Worm (Caenorhabditis elegans): ENCODE measurements around the gene dcr-1.

Gene dcr-1

ce11 chrIII:8093079-8093623 is 13.1 kb upstream of the dcr-1 start, which contains the start of gene K06H7.2 (continued):
- TF ChIP-seq nhr-237 (tag; optimal IDR thresholded peaks at IDR 0.05) (peak; percentile 57), ceh-90 (tag; optimal IDR thresholded peaks at IDR 0.05) (no peak), lin-39 (tag; optimal IDR thresholded peaks at IDR 0.05) (no peak), mab-9 (GFP tag; IDR thresholded peaks at IDR 0.05) (no peak), fos-1 (tag; optimal IDR thresholded peaks at IDR 0.05) (no peak), ces-1 (GFP tag; optimal IDR thresholded peaks at IDR 0.05) (no peak), tbx-2 (tag; optimal IDR thresholded peaks at IDR 0.05) (peak; percentile 35), vab-15 (tag; optimal IDR thresholded peaks at IDR 0.05) (peak; percentile 22), fkh-4 (tag; optimal IDR thresholded peaks at IDR 0.05; ENCODE audit: borderline replicate concordance) (no peak), mdl-1 (tag; optimal IDR thresholded peaks at IDR 0.05) (no peak), sup-37 (GFP tag; optimal IDR thresholded peaks at IDR 0.05) (no peak), lin-35 (GFP tag; optimal IDR thresholded peaks at IDR 0.05) (peak; percentile 53 to 78), lin-13 (GFP tag; optimal IDR thresholded peaks at IDR 0.05) (no peak), egl-27 (tag; optimal IDR thresholded peaks at IDR 0.05) (no peak), hpl-2 (GFP tag; optimal IDR thresholded peaks at IDR 0.05) (no peak), swsn-7 (tag; optimal IDR thresholded peaks at IDR 0.05) (peak; percentile 35), unc-130 (tag; optimal IDR thresholded peaks at IDR 0.05) (no peak), sptf-1 (tag; optimal IDR thresholded peaks at IDR 0.05) (no peak), sox-4 (tag; optimal IDR thresholded peaks at IDR 0.05) (no peak), C34B4.2 (tag; optimal IDR thresholded peaks at IDR 0.05) (no peak), nhr-71 (tag; optimal IDR thresholded peaks at IDR 0.05) (peak; percentile 66), hlh-17 (GFP tag; optimal IDR thresholded peaks at IDR 0.05; ENCODE audit: borderline replicate concordance) (no peak), mef-2 (tag; optimal IDR thresholded peaks at IDR 0.05) (no peak), lin-14 (GFP tag; optimal IDR thresholded peaks at IDR 0.05) (peak; percentile 76), blmp-1 (tag; optimal IDR thresholded peaks at IDR 0.05) (peak; percentile 38), ceh-8 (GFP tag; optimal IDR thresholded peaks at IDR 0.05) (no peak), snpc-4 (tag; optimal IDR thresholded peaks at IDR 0.05) (no peak), Y116A8C.19 (tag; optimal IDR thresholded peaks at IDR 0.05; ENCODE audit: borderline replicate concordance) (no peak), nhr-11 (tag; optimal IDR thresholded peaks at IDR 0.05) (no peak), tlp-1 (tag; optimal IDR thresholded peaks at IDR 0.05) (no peak), elt-3 (tag; optimal IDR thresholded peaks at IDR 0.05) (no peak), nhr-47 (tag; optimal IDR thresholded peaks at IDR 0.05) (peak; percentile 55), ets-5 (GFP tag; IDR thresholded peaks at IDR 0.05) (no peak), ceh-63 (GFP tag; optimal IDR thresholded peaks at IDR 0.05) (no peak), zip-4 (GFP tag; optimal IDR thresholded peaks at IDR 0.05) (no peak), isw-1 (GFP tag; IDR thresholded peaks at IDR 0.05) (no peak; the same call in 1 of the 2 replicates), ztf-11 (tag; optimal IDR thresholded peaks at IDR 0.05) (no peak), unc-86 (tag; optimal IDR thresholded peaks at IDR 0.05) (no peak), irx-1 (tag; optimal IDR thresholded peaks at IDR 0.05) (no peak), dsc-1 (tag; optimal IDR thresholded peaks at IDR 0.05) (peak; percentile 19)

ce11 chrIII:8091408-8091807 is 11.3 kb upstream of the dcr-1 start, which contains the start of gene idi-1:
Gene idi-1, plus strand, starts transcription at chrIII:8091708.
- TF ChIP-seq ceh-82 (tag; optimal IDR thresholded peaks at IDR 0.05) (no peak), nhr-237 (tag; optimal IDR thresholded peaks at IDR 0.05) (no peak), lin-35 (GFP tag; optimal IDR thresholded peaks at IDR 0.05) (no peak), alr-1 (tag; optimal IDR thresholded peaks at IDR 0.05; ENCODE audit: borderline replicate concordance) (no peak), fkh-4 (tag; optimal IDR thresholded peaks at IDR 0.05; ENCODE audit: borderline replicate concordance) (no peak), mdl-1 (tag; optimal IDR thresholded peaks at IDR 0.05) (no peak), nhr-11 (tag; optimal IDR thresholded peaks at IDR 0.05) (no peak), snu-23 (GFP tag; optimal IDR thresholded peaks at IDR 0.05) (no peak), tlp-1 (tag; optimal IDR thresholded peaks at IDR 0.05) (no peak), C34B4.2 (tag; optimal IDR thresholded peaks at IDR 0.05) (no peak), mab-9 (GFP tag; IDR thresholded peaks at IDR 0.05) (no peak), nhr-20 (tag; optimal IDR thresholded peaks at IDR 0.05) (no peak), elt-3 (tag; optimal IDR thresholded peaks at IDR 0.05) (no peak), blmp-1 (tag; optimal IDR thresholded peaks at IDR 0.05) (no peak), snpc-4 (tag; optimal IDR thresholded peaks at IDR 0.05) (no peak), nhr-12 (tag; optimal IDR thresholded peaks at IDR 0.05) (no peak), nhr-71 (tag; optimal IDR thresholded peaks at IDR 0.05) (no peak), efl-1 (optimal IDR thresholded peaks at IDR 0.05) (no peak), efl-1 (GFP tag; optimal IDR thresholded peaks at IDR 0.05 in 1 of 2) (no peak)

Data from whole organism, L1 larva.